Worm (Caenorhabditis elegans) whole organism, L1 larva: ENCODE results near the gene dcaf-13.
A peak's percentile ranks its signal among the peaks of the same experiment; 100 is the strongest.

ENCODE experiments used
- ama-1 ChIP-seq: fragments of 150-350 bp; optimal IDR thresholded peaks from 2 replicates; lab custom pipeline; 2014
- ceh-63 ChIP-seq: fragments of 200-800 bp; sonication (Bioruptor generic); optimal IDR thresholded peaks from 2 replicates; lab custom pipeline; 2018; ENCODE audit warnings: mild to moderate bottlenecking, missing genetic modification characterization, missing compliant biosample characterization
- ceh-88 ChIP-seq: fragments of 200-800 bp; sonication (Bioruptor generic); IDR thresholded peaks from 2 replicates; pipeline ENCODE4 v1.3.6; 2022; ENCODE audit warnings: missing genetic modification characterization, missing compliant biosample characterization
- ceh-90 ChIP-seq: sonication (generic microtip); optimal IDR thresholded peaks from 2 replicates; lab custom pipeline; 2016; ENCODE audit warnings: missing genetic modification characterization, missing compliant biosample characterization
- ces-1 ChIP-seq: fragments of 150-350 bp; optimal IDR thresholded peaks from 2 replicates; lab custom pipeline; 2014; ENCODE audit warnings: missing biosample characterization, missing genetic modification reagents, missing genetic modification characterization
- dpl-1 ChIP-seq, 3 experiments: fragments of 150-350 bp in 2 of 3; sonication (generic microtip) in 1 of 3; optimal IDR thresholded peaks; 2 replicates each; lab custom pipeline; 2014 to 2017; ENCODE audit warnings: missing biosample characterization in 3 of 3, missing genetic modification characterization in 3 of 3, missing genetic modification reagents in 3 of 3
- efl-1 ChIP-seq, 4 experiments: fragments of 150-350 bp; optimal IDR thresholded peaks in 3 of 4; peaks in 1 of 4; 1 replicate in 1 of 4; 2 replicates in 3 of 4; lab custom pipeline; 2014; ENCODE audit warnings: missing biosample characterization in 2 of 4, missing genetic modification characterization in 2 of 4, missing genetic modification reagents in 2 of 4
- efl-3 ChIP-seq: fragments of 200-800 bp; sonication (Bioruptor generic); optimal IDR thresholded peaks from 2 replicates; lab custom pipeline; 2018; ENCODE audit warnings: mild to moderate bottlenecking, missing genetic modification characterization, missing compliant biosample characterization
- elt-2 ChIP-seq: sonication (generic microtip); optimal IDR thresholded peaks from 2 replicates; lab custom pipeline; 2016; ENCODE audit warnings: missing genetic modification characterization, mild to moderate bottlenecking, inconsistent platforms, missing compliant biosample characterization, missing genetic modification reagents
- elt-3 ChIP-seq, 6 experiments: fragments of 150-350 bp in 1 of 6; sonication (generic microtip); optimal IDR thresholded peaks; 2 replicates each; lab custom pipeline; 2017 to 2018; ENCODE audit warnings: missing biosample characterization in 6 of 6, missing genetic modification characterization in 6 of 6, inconsistent platforms in 1 of 6
- fkh-10 ChIP-seq: sonication (generic microtip); optimal IDR thresholded peaks from 2 replicates; lab custom pipeline; 2017; ENCODE audit warnings: missing biosample characterization, missing genetic modification reagents, missing genetic modification characterization
- fos-1 ChIP-seq: fragments of 150-350 bp; optimal IDR thresholded peaks from 2 replicates; lab custom pipeline; 2014; ENCODE audit warnings: missing biosample characterization, missing genetic modification characterization
- hpl-2 ChIP-seq: fragments of 150-350 bp; optimal IDR thresholded peaks from 2 replicates; lab custom pipeline; 2014; ENCODE audit warnings: missing biosample characterization, missing genetic modification reagents, missing genetic modification characterization
- isw-1 ChIP-seq: fragments of 200-800 bp; sonication (Bioruptor generic); IDR thresholded peaks from 2 replicates; pipeline ENCODE4 v1.3.6; 2022; ENCODE audit warnings: missing genetic modification characterization, missing compliant biosample characterization
- lin-13 ChIP-seq: fragments of 150-350 bp; optimal IDR thresholded peaks from 2 replicates; lab custom pipeline; 2014; ENCODE audit warnings: missing biosample characterization, missing genetic modification reagents, missing genetic modification characterization
- lin-14 ChIP-seq: fragments of 200-800 bp; sonication (Bioruptor generic); optimal IDR thresholded peaks from 2 replicates; lab custom pipeline; 2018; ENCODE audit warnings: mild to moderate bottlenecking, missing genetic modification characterization, moderate library complexity, missing compliant biosample characterization
- lin-15B ChIP-seq: fragments of 150-350 bp; sonication (generic microtip); optimal IDR thresholded peaks from 3 replicates; lab custom pipeline; 2014; ENCODE audit warnings: missing biosample characterization, missing genetic modification characterization
- lin-35 ChIP-seq, 2 experiments: fragments of 150-350 bp; optimal IDR thresholded peaks; 2 replicates each; lab custom pipeline; 2014; ENCODE audit warnings: missing biosample characterization in 2 of 2, missing genetic modification characterization in 2 of 2, missing genetic modification reagents in 2 of 2
- mef-2 ChIP-seq: fragments of 150-350 bp; optimal IDR thresholded peaks from 2 replicates; lab custom pipeline; 2014; ENCODE audit warnings: missing biosample characterization, missing genetic modification characterization
- mep-1 ChIP-seq: fragments of 150-350 bp; optimal IDR thresholded peaks from 2 replicates; lab custom pipeline; 2014; ENCODE audit warnings: missing biosample characterization, missing genetic modification characterization
- nhr-28 ChIP-seq: fragments of 150-350 bp; optimal IDR thresholded peaks from 2 replicates; lab custom pipeline; 2014; ENCODE audit warnings: missing biosample characterization, missing genetic modification characterization
- nhr-47 ChIP-seq: sonication (generic microtip); optimal IDR thresholded peaks from 2 replicates; lab custom pipeline; 2016; ENCODE audit warnings: mild to moderate bottlenecking, missing genetic modification characterization, moderate library complexity, missing compliant biosample characterization
- nhr-71 ChIP-seq: sonication (generic microtip); optimal IDR thresholded peaks from 2 replicates; lab custom pipeline; 2016; ENCODE audit warnings: mild to moderate bottlenecking, missing genetic modification characterization, moderate library complexity, missing compliant biosample characterization
- nhr-77 ChIP-seq: fragments of 150-350 bp; optimal IDR thresholded peaks from 2 replicates; lab custom pipeline; 2014; ENCODE audit warnings: missing biosample characterization, missing genetic modification characterization
- nhr-90 ChIP-seq: sonication (generic microtip); optimal IDR thresholded peaks from 2 replicates; lab custom pipeline; 2016; ENCODE audit warnings: mild to moderate bottlenecking, missing genetic modification characterization, missing compliant biosample characterization; ENCODE audit not compliant: poor library complexity
- pag-3 ChIP-seq: sonication (generic microtip); optimal IDR thresholded peaks from 2 replicates; lab custom pipeline; 2017; ENCODE audit warnings: missing genetic modification characterization, mild to moderate bottlenecking, missing compliant biosample characterization, antibody characterized with exemption, borderline replicate concordance; ENCODE audit not compliant: insufficient read depth
- rnt-1 ChIP-seq: sonication (generic microtip); optimal IDR thresholded peaks from 2 replicates; lab custom pipeline; 2016; ENCODE audit warnings: mild to moderate bottlenecking, missing genetic modification characterization, moderate library complexity, missing compliant biosample characterization
- sox-4 ChIP-seq: sonication (generic microtip); optimal IDR thresholded peaks from 2 replicates; lab custom pipeline; 2016; ENCODE audit warnings: missing genetic modification characterization, missing compliant biosample characterization
- sup-37 ChIP-seq: fragments of 200-800 bp; sonication (Bioruptor generic); optimal IDR thresholded peaks from 2 replicates; lab custom pipeline; 2018; ENCODE audit warnings: mild to moderate bottlenecking, missing genetic modification characterization, missing compliant biosample characterization
- swsn-7 ChIP-seq: sonication (generic microtip); optimal IDR thresholded peaks from 2 replicates; lab custom pipeline; 2016; ENCODE audit warnings: missing genetic modification characterization, missing compliant biosample characterization
- tbx-2 ChIP-seq: sonication (generic microtip); optimal IDR thresholded peaks from 2 replicates; lab custom pipeline; 2016; ENCODE audit warnings: missing genetic modification characterization, missing compliant biosample characterization
- tlp-1 ChIP-seq: fragments of 150-350 bp; optimal IDR thresholded peaks from 2 replicates; lab custom pipeline; 2014; ENCODE audit warnings: missing biosample characterization, missing genetic modification characterization
- unc-30 ChIP-seq: sonication (generic microtip); optimal IDR thresholded peaks from 2 replicates; lab custom pipeline; 2017; ENCODE audit warnings: missing biosample characterization, missing genetic modification characterization
- unc-62 ChIP-seq: fragments of 150-350 bp; optimal IDR thresholded peaks from 2 replicates; lab custom pipeline; 2014; ENCODE audit warnings: missing biosample characterization, missing genetic modification reagents, missing genetic modification characterization
- unc-86 ChIP-seq: sonication (generic microtip); optimal IDR thresholded peaks from 2 replicates; lab custom pipeline; 2016; ENCODE audit warnings: missing genetic modification characterization, missing compliant biosample characterization
- xbp-1 ChIP-seq: sonication (generic microtip); optimal IDR thresholded peaks from 2 replicates; lab custom pipeline; 2016; ENCODE audit warnings: missing genetic modification characterization, missing compliant biosample characterization
- zag-1 ChIP-seq: fragments of 150-350 bp; optimal IDR thresholded peaks from 2 replicates; lab custom pipeline; 2014; ENCODE audit warnings: missing biosample characterization, missing genetic modification characterization
- zip-4 ChIP-seq: fragments of 200-800 bp; sonication (Bioruptor generic); optimal IDR thresholded peaks from 2 replicates; lab custom pipeline; 2018; ENCODE audit warnings: mild to moderate bottlenecking, missing genetic modification characterization, moderate library complexity, missing compliant biosample characterization

Gene dcaf-13

ce11 chrII:4438601-4439000, 13.9 kb upstream of the dcaf-13 start, which contains the start of gene nhr-16:
TSS of gene nhr-16 (plus strand) at chrII:4438805.
- no peak for TF ChIP-seq efl-1 (optimal IDR thresholded peaks at IDR 0.05; lab: Kevin White, UChicago)
- TF ChIP-seq efl-1 (GFP tag; optimal IDR thresholded peaks at IDR 0.05 in 1 of 2; lab: Kevin White, UChicago) = no peak
- no peak for TF ChIP-seq lin-13 (GFP tag; lab: Kevin White, UChicago)
- TF ChIP-seq ceh-88 (GFP tag; lab: Robert Waterston, UW) = no peak
- no peak for TF ChIP-seq nhr-47 (tag; lab: Kevin White, UChicago)
- no peak for TF ChIP-seq tbx-2

- no peak for TF ChIP-seq swsn-7
- no peak for TF ChIP-seq lin-15B
- TF ChIP-seq sox-4 (tag; lab: Kevin White, UChicago) = no peak
- TF ChIP-seq elt-2 (tag; lab: Kevin White, UChicago) = peak; percentile 70
- TF ChIP-seq tlp-1 (tag; lab: Kevin White, UChicago) = no peak
- no peak for TF ChIP-seq ceh-63 (GFP tag; lab: Kevin White, UChicago)
- TF ChIP-seq nhr-28 = no peak
These were observed 10.4 kb upstream of the dcaf-13 start, which contains the start of gene nhr-273 for ce11 chrII:4435134-4435533. TSS of gene nhr-273 (plus strand) at chrII:4435300.

DNA sequence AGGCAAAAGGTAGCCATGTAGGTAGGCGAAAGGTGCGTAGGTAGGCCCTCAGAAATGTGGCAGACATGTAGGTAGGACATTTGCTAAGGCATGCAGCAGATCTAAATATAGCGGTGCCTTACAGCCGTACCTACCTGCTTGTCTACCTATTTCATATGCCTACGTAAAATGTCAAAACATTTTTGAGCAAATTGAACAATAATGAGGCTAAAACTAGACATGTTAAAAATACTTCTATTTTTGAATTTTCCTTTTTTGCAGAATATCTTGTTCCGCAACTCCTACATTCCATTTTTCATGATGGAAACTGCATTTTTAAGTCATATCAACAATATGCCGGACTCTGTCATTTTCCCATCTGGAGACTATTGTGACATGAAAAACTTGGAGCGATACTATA, 9.6 kb upstream of the dcaf-13 start:
- TF ChIP-seq zag-1 (tag; lab: Kevin White, UChicago) (no peak), unc-62 (no peak)

DNA sequence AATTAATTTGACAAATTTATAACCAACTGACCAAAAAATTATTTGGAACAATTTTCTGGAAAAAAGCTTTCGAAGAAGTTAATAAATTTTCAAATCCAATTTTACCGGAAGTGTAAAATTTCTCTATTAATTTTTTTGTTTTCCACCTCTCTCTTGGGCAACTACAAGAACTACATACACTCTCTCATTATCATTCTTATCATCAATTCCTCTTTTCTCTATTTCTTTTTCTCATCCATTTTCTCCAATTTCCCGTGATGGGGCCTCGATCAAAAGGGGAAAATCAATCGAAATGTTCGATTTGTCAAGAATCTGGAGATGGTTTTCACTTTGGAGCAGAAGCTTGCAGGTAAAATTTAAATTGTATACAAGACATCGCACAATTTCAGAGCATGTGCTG, 8.4 kb upstream of the dcaf-13 start, which contains the start of gene nhr-109:
nhr-109 (plus strand) TSS at position 222 of the 400 bp plus-strand sequence.
- no peak for TF ChIP-seq nhr-90 (tag; lab: Kevin White, UChicago)
- no peak for TF ChIP-seq unc-86
- TF ChIP-seq mep-1 (tag; lab: Kevin White, UChicago) = no peak
- no peak for TF ChIP-seq ceh-90
- no peak for TF ChIP-seq fkh-10 (GFP tag; lab: Kevin White, UChicago)
- no peak for TF ChIP-seq hpl-2 (GFP tag; lab: Kevin White, UChicago)
- TF ChIP-seq tbx-2 = no peak
- TF ChIP-seq elt-3 (tag; optimal IDR thresholded peaks at IDR 0.05; lab: Kevin White, UChicago) = peak in 1 of 6 experiments; percentile 45
- TF ChIP-seq lin-14 (GFP tag; lab: Kevin White, UChicago) = no peak
- no peak for TF ChIP-seq rnt-1 (tag; lab: Kevin White, UChicago)
- no peak for TF ChIP-seq isw-1 (GFP tag; lab: Robert Waterston, UW)
- no peak for TF ChIP-seq unc-30
- no peak for TF ChIP-seq dpl-1 (GFP tag; optimal IDR thresholded peaks at IDR 0.05; lab: Kevin White, UChicago)
- TF ChIP-seq sup-37 (GFP tag; lab: Kevin White, UChicago) = no peak
- no peak for TF ChIP-seq pag-3
- peak; percentile 6 for TF ChIP-seq elt-2 (tag; lab: Kevin White, UChicago)
- TF ChIP-seq fos-1 = no peak
- peak in 1 of 2 experiments; percentile 13 for TF ChIP-seq lin-35 (GFP tag; optimal IDR thresholded peaks at IDR 0.05; lab: Kevin White, UChicago)

DNA sequence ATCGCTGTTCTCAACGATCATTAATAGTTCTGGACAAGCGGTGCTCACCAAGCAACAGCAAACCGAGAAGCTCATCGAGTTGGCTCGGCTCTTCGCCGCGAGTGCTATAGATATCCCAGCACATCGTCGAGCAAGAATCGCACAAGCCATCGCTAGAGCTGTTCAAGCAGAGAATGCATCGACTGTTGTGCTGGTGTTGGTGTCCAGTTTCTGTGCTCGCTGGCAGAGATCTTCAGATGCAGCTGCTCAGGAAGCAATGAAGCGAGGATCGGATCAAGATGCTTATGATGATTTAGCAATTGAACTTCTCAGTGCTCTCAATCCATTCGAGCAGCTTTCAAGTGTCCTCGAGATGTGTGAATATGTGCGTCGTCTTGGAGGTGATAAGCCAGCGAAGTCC, 3.4 kb upstream of the dcaf-13 start:
- TF ChIP-seq nhr-77 (no peak), zip-4 (GFP tag; lab: Kevin White, UChicago) (no peak), ama-1 (lab: Kevin White, UChicago) (no peak), ces-1 (GFP tag; lab: Kevin White, UChicago) (no peak), isw-1 (GFP tag; lab: Robert Waterston, UW) (no peak), mef-2 (tag; lab: Kevin White, UChicago) (no peak), nhr-47 (tag; lab: Kevin White, UChicago) (no peak), efl-3 (GFP tag; lab: Kevin White, UChicago) (no peak), nhr-71 (tag; lab: Kevin White, UChicago) (no peak), xbp-1 (tag; lab: Kevin White, UChicago) (no peak)
